Worm (Caenorhabditis elegans): ENCODE data around the gene srw-73.

DNA sequence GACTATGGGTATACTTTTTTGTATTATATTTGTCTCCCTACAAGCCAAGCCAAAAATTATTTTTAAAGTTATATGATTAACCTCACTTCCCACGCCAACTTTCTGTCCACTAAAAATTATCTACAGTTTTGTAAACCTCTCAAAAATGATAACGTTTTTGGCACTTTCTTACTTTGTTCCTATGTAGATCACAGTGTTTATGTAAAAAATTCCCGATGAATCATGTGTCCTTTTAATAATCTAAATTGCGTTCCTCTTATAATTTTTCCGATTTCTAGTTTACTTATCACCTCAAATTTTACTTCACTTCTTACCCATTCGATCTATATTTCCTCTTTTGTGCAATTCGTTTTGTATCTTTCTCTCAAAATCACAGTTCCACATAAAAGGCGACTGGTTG is 16.0 kb upstream of the srw-73 start:
- TF ChIP-seq flt-1 (GFP tag; IDR thresholded peaks at IDR 0.05) (no peak), tab-1 (GFP tag; IDR thresholded peaks at IDR 0.05) (no peak), klf-2 (GFP tag; conservative IDR thresholded peaks at IDR 0.05) (no peak), T22C8.4 (GFP tag; IDR thresholded peaks at IDR 0.05) (no peak)

Data from whole organism, midembryonic.